Worm (Caenorhabditis elegans) whole organism, L1 larva: ENCODE measurements around the gene dhs-19.

Experiments used
- C04F5.9 ChIP-seq: sonication (generic microtip); optimal IDR thresholded peaks from 2 replicates; lab custom pipeline; 2016; ENCODE audit warnings: missing genetic modification characterization, missing compliant biosample characterization
- C16A3.4 ChIP-seq: fragments of 150-350 bp; optimal IDR thresholded peaks from 2 replicates; lab custom pipeline; 2014; ENCODE audit warnings: missing biosample characterization, missing genetic modification characterization
- Y116A8C.19 ChIP-seq: sonication (generic microtip); optimal IDR thresholded peaks from 2 replicates; lab custom pipeline; 2016; ENCODE audit warnings: missing compliant biosample characterization, missing genetic modification characterization, borderline replicate concordance
- alr-1 ChIP-seq: fragments of 200-800 bp; sonication (Bioruptor generic); optimal IDR thresholded peaks from 2 replicates; lab custom pipeline; 2018; ENCODE audit warnings: borderline replicate concordance, mild to moderate bottlenecking, missing genetic modification characterization, missing compliant biosample characterization
- blmp-1 ChIP-seq: fragments of 150-350 bp; optimal IDR thresholded peaks from 2 replicates; lab custom pipeline; 2014; ENCODE audit warnings: missing biosample characterization, missing genetic modification characterization
- ceh-82 ChIP-seq, 3 experiments: fragments of 150-350 bp in 1 of 3; sonication (generic microtip) in 2 of 3; optimal IDR thresholded peaks; 2 replicates each; lab custom pipeline; 2014 to 2017; ENCODE audit warnings: missing biosample characterization in 3 of 3, missing genetic modification characterization in 3 of 3
- ceh-88 ChIP-seq: fragments of 200-800 bp; sonication (Bioruptor generic); IDR thresholded peaks from 2 replicates; pipeline ENCODE4 v1.3.6; 2022; ENCODE audit warnings: missing genetic modification characterization, missing compliant biosample characterization
- ces-1 ChIP-seq: fragments of 150-350 bp; optimal IDR thresholded peaks from 2 replicates; lab custom pipeline; 2014; ENCODE audit warnings: missing biosample characterization, missing genetic modification reagents, missing genetic modification characterization
- dpl-1 ChIP-seq, 3 experiments: fragments of 150-350 bp in 2 of 3; sonication (generic microtip) in 1 of 3; optimal IDR thresholded peaks; 2 replicates each; lab custom pipeline; 2014 to 2017; ENCODE audit warnings: missing biosample characterization in 3 of 3, missing genetic modification characterization in 3 of 3, missing genetic modification reagents in 3 of 3
- efl-3 ChIP-seq: fragments of 200-800 bp; sonication (Bioruptor generic); optimal IDR thresholded peaks from 2 replicates; lab custom pipeline; 2018; ENCODE audit warnings: mild to moderate bottlenecking, missing genetic modification characterization, missing compliant biosample characterization
- egl-13 ChIP-seq: sonication (generic microtip); optimal IDR thresholded peaks from 2 replicates; lab custom pipeline; 2016; ENCODE audit warnings: missing genotype, missing genetic modification reagents, missing genetic modification characterization, missing compliant biosample characterization
- elt-2 ChIP-seq: sonication (generic microtip); optimal IDR thresholded peaks from 2 replicates; lab custom pipeline; 2016; ENCODE audit warnings: missing genetic modification characterization, mild to moderate bottlenecking, inconsistent platforms, missing compliant biosample characterization, missing genetic modification reagents
- elt-3 ChIP-seq, 6 experiments: fragments of 150-350 bp in 1 of 6; sonication (generic microtip); optimal IDR thresholded peaks; 2 replicates each; lab custom pipeline; 2017 to 2018; ENCODE audit warnings: missing biosample characterization in 6 of 6, missing genetic modification characterization in 6 of 6, inconsistent platforms in 1 of 6
- ets-5 ChIP-seq: fragments of 200-800 bp; sonication (Bioruptor generic); IDR thresholded peaks from 2 replicates; pipeline ENCODE4 v1.3.6; 2022; ENCODE audit warnings: missing genetic modification characterization, missing compliant biosample characterization
- fkh-10 ChIP-seq: sonication (generic microtip); optimal IDR thresholded peaks from 2 replicates; lab custom pipeline; 2017; ENCODE audit warnings: missing biosample characterization, missing genetic modification reagents, missing genetic modification characterization
- fos-1 ChIP-seq: fragments of 150-350 bp; optimal IDR thresholded peaks from 2 replicates; lab custom pipeline; 2014; ENCODE audit warnings: missing biosample characterization, missing genetic modification characterization
- irx-1 ChIP-seq: sonication (generic microtip); optimal IDR thresholded peaks from 2 replicates; lab custom pipeline; 2016; ENCODE audit warnings: missing genetic modification characterization, missing compliant biosample characterization
- isw-1 ChIP-seq: fragments of 200-800 bp; sonication (Bioruptor generic); IDR thresholded peaks from 2 replicates; pipeline ENCODE4 v1.3.6; 2022; ENCODE audit warnings: missing genetic modification characterization, missing compliant biosample characterization
- lin-14 ChIP-seq: fragments of 200-800 bp; sonication (Bioruptor generic); optimal IDR thresholded peaks from 2 replicates; lab custom pipeline; 2018; ENCODE audit warnings: mild to moderate bottlenecking, missing genetic modification characterization, moderate library complexity, missing compliant biosample characterization
- lin-35 ChIP-seq, 2 experiments: fragments of 150-350 bp; optimal IDR thresholded peaks; 2 replicates each; lab custom pipeline; 2014; ENCODE audit warnings: missing biosample characterization in 2 of 2, missing genetic modification characterization in 2 of 2, missing genetic modification reagents in 2 of 2
- mef-2 ChIP-seq: fragments of 150-350 bp; optimal IDR thresholded peaks from 2 replicates; lab custom pipeline; 2014; ENCODE audit warnings: missing biosample characterization, missing genetic modification characterization
- nhr-12 ChIP-seq: sonication (generic microtip); optimal IDR thresholded peaks from 2 replicates; lab custom pipeline; 2017; ENCODE audit warnings: missing biosample characterization, missing genetic modification characterization
- nhr-20 ChIP-seq: sonication (generic microtip); optimal IDR thresholded peaks from 2 replicates; lab custom pipeline; 2016; ENCODE audit warnings: mild to moderate bottlenecking, missing genetic modification characterization, missing compliant biosample characterization
- nhr-77 ChIP-seq: fragments of 150-350 bp; optimal IDR thresholded peaks from 2 replicates; lab custom pipeline; 2014; ENCODE audit warnings: missing biosample characterization, missing genetic modification characterization
- nhr-84 ChIP-seq: sonication (generic microtip); optimal IDR thresholded peaks from 2 replicates; lab custom pipeline; 2017; ENCODE audit warnings: missing biosample characterization, missing genetic modification characterization
- nhr-85 ChIP-seq: sonication (generic microtip); peaks from one replicate; lab custom pipeline; 2016; ENCODE audit warnings: missing genetic modification characterization, inconsistent platforms, missing compliant biosample characterization
- nhr-90 ChIP-seq: sonication (generic microtip); optimal IDR thresholded peaks from 2 replicates; lab custom pipeline; 2016; ENCODE audit warnings: mild to moderate bottlenecking, missing genetic modification characterization, missing compliant biosample characterization; ENCODE audit not compliant: poor library complexity
- tbx-2 ChIP-seq: sonication (generic microtip); optimal IDR thresholded peaks from 2 replicates; lab custom pipeline; 2016; ENCODE audit warnings: missing genetic modification characterization, missing compliant biosample characterization
- unc-30 ChIP-seq: sonication (generic microtip); optimal IDR thresholded peaks from 2 replicates; lab custom pipeline; 2017; ENCODE audit warnings: missing biosample characterization, missing genetic modification characterization
- unc-62 ChIP-seq: fragments of 150-350 bp; optimal IDR thresholded peaks from 2 replicates; lab custom pipeline; 2014; ENCODE audit warnings: missing biosample characterization, missing genetic modification reagents, missing genetic modification characterization
- unc-86 ChIP-seq: sonication (generic microtip); optimal IDR thresholded peaks from 2 replicates; lab custom pipeline; 2016; ENCODE audit warnings: missing genetic modification characterization, missing compliant biosample characterization
- unc-98 ChIP-seq: fragments of 200-800 bp; sonication (Bioruptor generic); IDR thresholded peaks from 2 replicates; pipeline ENCODE4 v1.3.6; 2022; ENCODE audit warnings: missing genetic modification characterization, missing compliant biosample characterization
- zag-1 ChIP-seq: fragments of 150-350 bp; optimal IDR thresholded peaks from 2 replicates; lab custom pipeline; 2014; ENCODE audit warnings: missing biosample characterization, missing genetic modification characterization

Gene dhs-19

DNA sequence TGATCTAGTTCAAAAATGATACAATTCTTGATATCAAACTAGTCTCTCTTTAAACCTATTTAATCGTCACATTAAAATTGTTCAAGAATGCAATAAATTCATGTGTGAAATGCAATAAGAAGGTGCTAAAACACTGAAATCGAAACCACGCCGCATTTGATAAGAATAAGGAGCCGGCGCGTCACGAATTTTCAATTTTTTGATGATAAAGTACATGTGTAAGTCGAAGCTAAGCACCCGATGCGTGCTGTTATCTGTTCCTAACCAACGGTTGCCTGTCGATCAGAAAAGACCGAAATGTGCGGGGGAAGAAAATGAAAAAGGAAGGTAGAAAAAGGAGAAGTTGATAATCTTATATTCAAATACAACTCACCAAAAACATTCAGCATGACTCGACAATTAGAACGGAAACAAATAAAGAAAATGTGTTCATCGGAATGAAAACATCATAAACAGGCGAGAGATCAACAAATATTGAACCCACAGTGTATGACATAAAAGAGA is 20.0 kb downstream of the dhs-19 start, which contains the start of gene aat-6 (continued):
- TF ChIP-seq efl-3 (GFP tag; lab: Kevin White, UChicago) (no peak), fos-1 (tag; lab: Kevin White, UChicago) (no peak), nhr-20 (tag; lab: Kevin White, UChicago) (peak; percentile 38), nhr-12 (tag; lab: Kevin White, UChicago) (no peak), nhr-90 (tag; lab: Kevin White, UChicago) (peak; percentile 2), ets-5 (GFP tag; lab: Robert Waterston, UW) (no peak), C16A3.4 (tag; lab: Kevin White, UChicago) (no peak), isw-1 (GFP tag; lab: Robert Waterston, UW) (no peak), nhr-77 (tag; lab: Kevin White, UChicago) (no peak), elt-2 (tag; lab: Kevin White, UChicago) (peak; percentile 93), ces-1 (GFP tag; lab: Kevin White, UChicago) (no peak), zag-1 (tag; lab: Kevin White, UChicago) (no peak), nhr-84 (no peak), tbx-2 (tag; lab: Kevin White, UChicago) (no peak), ceh-82 (tag; optimal IDR thresholded peaks at IDR 0.05; lab: Kevin White, UChicago) (no peak)

DNA sequence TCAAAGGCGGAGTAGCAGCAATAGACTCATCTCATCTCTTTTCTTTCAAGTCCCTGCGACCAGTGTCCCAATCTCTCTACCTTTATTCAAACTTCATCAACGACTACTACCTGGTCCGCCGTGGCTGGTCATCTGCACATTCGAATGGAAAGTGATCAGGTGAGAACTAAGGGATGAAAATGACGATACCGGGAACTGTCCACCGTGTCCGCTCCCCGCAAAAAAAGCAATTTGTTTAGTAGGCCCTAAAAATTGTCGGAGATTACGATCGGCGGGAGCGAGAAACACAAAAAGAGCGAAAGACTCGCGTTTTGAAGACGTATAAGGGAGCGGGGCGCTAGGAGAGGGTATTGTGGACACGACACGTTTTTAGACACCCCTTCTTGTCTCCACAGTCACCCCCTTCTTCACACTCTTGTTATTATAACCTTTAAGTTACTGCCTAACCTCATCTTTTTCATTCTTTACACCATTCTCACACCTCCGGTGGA is 27.3 kb downstream of the dhs-19 start, which contains the start of gene zipt-16:
Gene zipt-16 (plus strand): TSS at position 51 of the 491 bp plus-strand sequence.
- TF ChIP-seq alr-1 (tag; lab: Kevin White, UChicago) (no peak), mef-2 (tag; lab: Kevin White, UChicago) (no peak), lin-14 (GFP tag; lab: Kevin White, UChicago) (peak; percentile 19), Y116A8C.19 (tag; lab: Kevin White, UChicago) (no peak), blmp-1 (tag; lab: Kevin White, UChicago) (peak; percentile 12), elt-3 (tag; optimal IDR thresholded peaks at IDR 0.05; lab: Kevin White, UChicago) (no peak), egl-13 (tag; lab: Kevin White, UChicago) (no peak), dpl-1 (GFP tag; optimal IDR thresholded peaks at IDR 0.05; lab: Kevin White, UChicago) (no peak), C04F5.9 (tag; lab: Kevin White, UChicago) (no peak), fkh-10 (GFP tag; lab: Kevin White, UChicago) (no peak), unc-30 (tag; lab: Kevin White, UChicago) (no peak), elt-2 (tag; lab: Kevin White, UChicago) (no peak), ceh-82 (tag; optimal IDR thresholded peaks at IDR 0.05; lab: Kevin White, UChicago) (no peak), unc-86 (tag; lab: Kevin White, UChicago) (no peak), lin-35 (GFP tag; optimal IDR thresholded peaks at IDR 0.05; lab: Kevin White, UChicago) (no peak), nhr-85 (tag; lab: Kevin White, UChicago) (peak; percentile 60)
- TF ChIP-seq, all 84 proteins: peak for 3

DNA sequence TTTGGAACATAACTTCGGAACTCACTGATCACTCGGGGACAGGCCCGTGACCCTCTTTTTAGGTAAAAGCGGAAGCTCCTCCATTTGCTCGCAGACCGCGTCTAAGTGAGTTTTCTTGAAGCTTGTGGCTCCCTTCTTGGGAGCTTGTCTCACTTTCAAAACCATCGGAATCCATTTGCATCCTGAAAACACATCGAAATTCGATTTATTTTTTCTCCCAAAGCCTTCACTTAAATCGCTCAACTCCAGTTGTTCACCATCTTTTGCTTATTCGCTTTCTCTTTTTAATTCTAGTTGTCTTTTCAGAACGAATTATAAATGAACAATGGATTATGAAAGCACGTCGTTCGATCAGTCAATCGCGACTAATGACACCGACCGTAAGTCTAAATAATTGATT is 31.0 kb downstream of the dhs-19 start, which contains the start of gene T11F9.1:
Gene T11F9.1 (plus strand): TSS at position 301 of the 400 bp plus-strand sequence.
- TF ChIP-seq unc-62 (GFP tag; lab: Kevin White, UChicago) = no peak
- TF ChIP-seq unc-98 (GFP tag; lab: Robert Waterston, UW) = no peak
- TF ChIP-seq lin-14 (GFP tag; lab: Kevin White, UChicago) = peak; percentile 51

DNA sequence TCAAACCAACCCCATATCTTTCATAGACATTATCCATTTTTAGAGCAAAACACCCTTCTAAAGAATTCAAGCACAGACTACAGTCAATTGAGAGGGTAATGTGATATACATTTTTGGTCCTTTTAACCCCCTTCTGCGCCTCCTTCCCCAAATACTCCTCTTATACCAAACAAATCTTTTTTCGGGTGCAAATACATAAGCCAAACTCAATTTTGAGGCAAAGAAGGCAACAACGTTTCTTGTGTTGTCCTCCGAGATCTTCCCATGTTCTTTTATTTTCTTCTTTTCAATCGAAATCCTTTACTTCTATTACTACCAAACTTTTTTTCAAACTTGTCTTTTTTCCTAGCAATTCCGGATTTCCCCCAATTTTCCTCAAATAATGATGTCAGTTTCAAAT is 35.4 kb downstream of the dhs-19 start:
- TF ChIP-seq lin-14 (GFP tag; lab: Kevin White, UChicago) (peak; percentile 44), irx-1 (tag; lab: Kevin White, UChicago) (no peak), ceh-88 (GFP tag; lab: Robert Waterston, UW) (no peak)
